Worm (Caenorhabditis elegans): ENCODE measurements around the gene W01B6.3.

- TF ChIP-seq lin-13 (GFP tag; optimal IDR thresholded peaks at IDR 0.05): no peak
- no peak for TF ChIP-seq ces-1 (GFP tag; optimal IDR thresholded peaks at IDR 0.05)
- TF ChIP-seq mdl-1 (tag; optimal IDR thresholded peaks at IDR 0.05): no peak
- no peak for TF ChIP-seq mxl-3 (GFP tag; optimal IDR thresholded peaks at IDR 0.05)
- TF ChIP-seq lin-15B (tag; optimal IDR thresholded peaks at IDR 0.05): no peak
- no peak for TF ChIP-seq mdt-29 (GFP tag; IDR thresholded peaks at IDR 0.05)
- TF ChIP-seq egl-27 (tag; optimal IDR thresholded peaks at IDR 0.05): no peak
- TF ChIP-seq pha-4 (GFP tag; IDR thresholded peaks at IDR 0.05): no peak
- TF ChIP-seq pha-4 (tag; optimal IDR thresholded peaks at IDR 0.05): no peak
- no peak for TF ChIP-seq lin-38 (GFP tag; IDR thresholded peaks at IDR 0.05)
- TF ChIP-seq unc-62 (GFP tag; optimal IDR thresholded peaks at IDR 0.05 in 1 of 2): peak in 1 of 2 experiments; percentile 50
- no peak for TF ChIP-seq unc-62 (tag; optimal IDR thresholded peaks at IDR 0.05)
- TF ChIP-seq nhr-11 (tag; optimal IDR thresholded peaks at IDR 0.05): no peak
- TF ChIP-seq ztf-7 (tag; optimal IDR thresholded peaks at IDR 0.05): no peak
- TF ChIP-seq pqm-1 (tag; optimal IDR thresholded peaks at IDR 0.05): no peak
Observed at ce11 chrIV:10072527-10072926, at the start of gene W01B6.3.

Measured in whole organism, L4 larva.